Worm (Caenorhabditis elegans) whole organism, L4 larva: ENCODE data around the gene sftb-6.

Experiments used
- D1046.2 ChIP-seq: fragments of 200-800 bp; sonication (Bioruptor generic); IDR thresholded peaks from 2 replicates; pipeline ENCODE4 v1.3.6; 2022; ENCODE audit warnings: missing genetic modification characterization, missing compliant biosample characterization
- F49E8.2 ChIP-seq: sonication (generic microtip); optimal IDR thresholded peaks from 2 replicates; lab custom pipeline; 2016; ENCODE audit warnings: missing compliant biosample characterization, mild to moderate bottlenecking, missing genetic modification characterization, borderline replicate concordance
- R02D3.7 ChIP-seq: fragments of 150-350 bp; sonication (generic microtip); optimal IDR thresholded peaks from 3 replicates; lab custom pipeline; 2014; ENCODE audit warnings: missing biosample characterization, missing genetic modification characterization
- T20F7.1 ChIP-seq: fragments of 200-800 bp; sonication (Bioruptor generic); optimal IDR thresholded peaks from 2 replicates; lab custom pipeline; 2018; ENCODE audit warnings: mild to moderate bottlenecking, missing genetic modification characterization, missing compliant biosample characterization
- Y105C5A.15 ChIP-seq: fragments of 200-800 bp; sonication (Bioruptor generic); IDR thresholded peaks from 2 replicates; pipeline ENCODE4 v1.3.6; 2022; ENCODE audit warnings: missing genetic modification characterization, missing compliant biosample characterization
- Y48G9A.11 ChIP-seq: fragments of 200-800 bp; sonication (Bioruptor generic); IDR thresholded peaks from 2 replicates; pipeline ENCODE4 v1.3.6; 2022; ENCODE audit warnings: missing genetic modification reagents, missing genetic modification characterization, missing compliant biosample characterization
- Y5F2A.4 ChIP-seq: fragments of 200-800 bp; sonication (Bioruptor generic); optimal IDR thresholded peaks from 2 replicates; lab custom pipeline; 2018; ENCODE audit warnings: mild to moderate bottlenecking, missing genetic modification characterization, missing compliant biosample characterization
- Y75B8A.6 ChIP-seq: fragments of 200-800 bp; sonication (Bioruptor generic); IDR thresholded peaks from 2 replicates; pipeline ENCODE4 v1.3.6; 2022; ENCODE audit warnings: missing genetic modification reagents, missing genetic modification characterization, missing compliant biosample characterization
- ZK546.5 ChIP-seq, 2 experiments: sonication (generic microtip); optimal IDR thresholded peaks; 2 replicates each; lab custom pipeline; 2017; ENCODE audit warnings: missing biosample characterization in 2 of 2, missing genetic modification characterization in 2 of 2
- aly-2 ChIP-seq: sonication (generic microtip); optimal IDR thresholded peaks from 2 replicates; lab custom pipeline; 2018; ENCODE audit warnings: missing biosample characterization, missing genetic modification characterization
- arid-1 ChIP-seq: fragments of 200-800 bp; sonication (Bioruptor generic); conservative IDR thresholded peaks from 2 replicates; pipeline ENCODE4 v1.3.6; 2022; ENCODE audit warnings: missing genetic modification reagents, missing genetic modification characterization, missing compliant biosample characterization
- ceh-28 ChIP-seq: fragments of 150-350 bp; optimal IDR thresholded peaks from 2 replicates; lab custom pipeline; 2014; ENCODE audit warnings: missing biosample characterization, missing genetic modification reagents, missing genetic modification characterization
- ceh-82 ChIP-seq: sonication (generic microtip); optimal IDR thresholded peaks from 2 replicates; lab custom pipeline; 2017; ENCODE audit warnings: missing biosample characterization, missing genetic modification characterization
- cey-2 ChIP-seq: sonication (generic microtip); optimal IDR thresholded peaks from 3 replicates; lab custom pipeline; 2017; ENCODE audit warnings: missing genetic modification characterization, mild to moderate bottlenecking, missing compliant biosample characterization, antibody characterized with exemption, borderline replicate concordance; ENCODE audit not compliant: insufficient read depth
- daf-12 ChIP-seq: fragments of 150-350 bp; optimal IDR thresholded peaks from 2 replicates; lab custom pipeline; 2014; ENCODE audit warnings: missing biosample characterization, missing genetic modification reagents, missing genetic modification characterization
- daf-16 ChIP-seq, 3 experiments: sonication (generic microtip); optimal IDR thresholded peaks; 2 replicates each; lab custom pipeline; 2016 to 2017; ENCODE audit warnings: missing genetic modification characterization in 3 of 3, missing genetic modification reagents in 3 of 3, mild to moderate bottlenecking in 2 of 3, missing compliant biosample characterization in 2 of 3, missing biosample characterization in 1 of 3, moderate library complexity in 1 of 3
- dmd-6 ChIP-seq: fragments of 200-800 bp; sonication (Bioruptor generic); IDR thresholded peaks from 2 replicates; pipeline ENCODE4 v1.3.6; 2022; ENCODE audit warnings: missing genetic modification reagents, missing genetic modification characterization, missing compliant biosample characterization
- dmd-8 ChIP-seq: fragments of 200-800 bp; sonication (Bioruptor generic); IDR thresholded peaks from 2 replicates; pipeline ENCODE4 v1.3.6; 2022; ENCODE audit warnings: missing genetic modification characterization, missing compliant biosample characterization
- dve-1 ChIP-seq: sonication (generic microtip); optimal IDR thresholded peaks from 2 replicates; lab custom pipeline; 2017; ENCODE audit warnings: antibody characterized with exemption, mild to moderate bottlenecking, missing genetic modification characterization, missing compliant biosample characterization; ENCODE audit not compliant: insufficient read depth
- egl-43 ChIP-seq: fragments of 200-800 bp; sonication (Bioruptor generic); IDR thresholded peaks from 2 replicates; pipeline ENCODE4 v1.3.6; 2022; ENCODE audit warnings: missing genetic modification reagents, missing genetic modification characterization, missing compliant biosample characterization
- hlh-11 ChIP-seq: fragments of 200-800 bp; sonication (Bioruptor generic); optimal IDR thresholded peaks from 2 replicates; lab custom pipeline; 2018; ENCODE audit warnings: mild to moderate bottlenecking, missing genetic modification characterization, missing compliant biosample characterization
- hlh-30 ChIP-seq: sonication (generic microtip); optimal IDR thresholded peaks from 2 replicates; lab custom pipeline; 2017; ENCODE audit warnings: antibody characterized with exemption, mild to moderate bottlenecking, missing genetic modification characterization, missing compliant biosample characterization; ENCODE audit not compliant: insufficient read depth
- lin-1 ChIP-seq: fragments of 200-800 bp; sonication (Bioruptor generic); IDR thresholded peaks from 2 replicates; pipeline ENCODE4 v1.3.6; 2022; ENCODE audit warnings: missing genetic modification reagents, missing genetic modification characterization, missing compliant biosample characterization
- lin-38 ChIP-seq: fragments of 200-800 bp; sonication (Bioruptor generic); IDR thresholded peaks from 2 replicates; pipeline ENCODE4 v1.3.6; 2022; ENCODE audit warnings: missing genetic modification reagents, missing genetic modification characterization, missing compliant biosample characterization
- lin-39 ChIP-seq: fragments of 150-350 bp; optimal IDR thresholded peaks from 2 replicates; lab custom pipeline; 2014; ENCODE audit warnings: missing biosample characterization, missing genetic modification reagents, missing genetic modification characterization
- madf-5 ChIP-seq, 2 experiments: fragments of 200-800 bp; sonication (Bioruptor generic); IDR thresholded peaks; 2 replicates each; pipeline ENCODE4 v1.3.6; 2022; ENCODE audit warnings: missing compliant biosample characterization in 2 of 2, missing genetic modification characterization in 2 of 2
- mes-2 ChIP-seq: sonication (generic microtip); optimal IDR thresholded peaks from 2 replicates; lab custom pipeline; 2016; ENCODE audit warnings: missing genotype, mild to moderate bottlenecking, missing genetic modification characterization, missing compliant biosample characterization; ENCODE audit not compliant: poor library complexity, severe bottlenecking
- mxl-3 ChIP-seq: fragments of 200-800 bp; sonication (Bioruptor generic); optimal IDR thresholded peaks from 2 replicates; lab custom pipeline; 2018; ENCODE audit warnings: mild to moderate bottlenecking, missing genetic modification characterization, missing compliant biosample characterization
- nhr-102 ChIP-seq: sonication (generic microtip); optimal IDR thresholded peaks from 2 replicates; lab custom pipeline; 2016; ENCODE audit warnings: mild to moderate bottlenecking, missing genetic modification characterization, moderate library complexity, missing compliant biosample characterization
- nhr-28 ChIP-seq: fragments of 150-350 bp; optimal IDR thresholded peaks from 2 replicates; lab custom pipeline; 2014; ENCODE audit warnings: missing biosample characterization, missing genetic modification characterization
- nhr-42 ChIP-seq: fragments of 200-800 bp; sonication (Bioruptor generic); IDR thresholded peaks from 2 replicates; pipeline ENCODE4 v1.3.6; 2022; ENCODE audit warnings: missing genetic modification characterization, missing compliant biosample characterization
- nhr-76 ChIP-seq: fragments of 150-350 bp; optimal IDR thresholded peaks from 2 replicates; lab custom pipeline; 2014; ENCODE audit warnings: missing biosample characterization, missing genetic modification characterization
- nhr-77 ChIP-seq: fragments of 150-350 bp; optimal IDR thresholded peaks from 2 replicates; lab custom pipeline; 2014; ENCODE audit warnings: missing biosample characterization, missing genetic modification characterization
- php-3 ChIP-seq: fragments of 200-800 bp; sonication (Bioruptor generic); IDR thresholded peaks from 2 replicates; pipeline ENCODE4 v1.3.6; 2022; ENCODE audit warnings: missing genetic modification reagents, missing genetic modification characterization, missing compliant biosample characterization
- pqm-1 ChIP-seq: sonication (generic microtip); optimal IDR thresholded peaks from 2 replicates; lab custom pipeline; 2017; ENCODE audit warnings: missing biosample characterization, missing genetic modification characterization
- saeg-2 ChIP-seq: fragments of 200-800 bp; sonication (Bioruptor generic); IDR thresholded peaks from 2 replicates; pipeline ENCODE4 v1.3.6; 2022; ENCODE audit warnings: missing genetic modification reagents, missing genetic modification characterization, missing compliant biosample characterization
- sdz-12 ChIP-seq: fragments of 200-800 bp; sonication (Bioruptor generic); optimal IDR thresholded peaks from 2 replicates; lab custom pipeline; 2018; ENCODE audit warnings: mild to moderate bottlenecking, missing genetic modification characterization, missing compliant biosample characterization
- skn-1 ChIP-seq: fragments of 150-350 bp; optimal IDR thresholded peaks from 2 replicates; lab custom pipeline; 2014; ENCODE audit warnings: missing biosample characterization, missing genetic modification characterization
- snpc-4 ChIP-seq: fragments of 150-350 bp; optimal IDR thresholded peaks from 2 replicates; lab custom pipeline; 2014; ENCODE audit warnings: missing biosample characterization, missing genetic modification characterization
- spr-1 ChIP-seq: sonication (generic microtip); optimal IDR thresholded peaks from 2 replicates; lab custom pipeline; 2016; ENCODE audit warnings: mild to moderate bottlenecking, missing genetic modification characterization, missing compliant biosample characterization
- spr-3 ChIP-seq: fragments of 200-800 bp; sonication (Bioruptor generic); optimal IDR thresholded peaks from 2 replicates; lab custom pipeline; 2018; ENCODE audit warnings: mild to moderate bottlenecking, missing genetic modification characterization, missing compliant biosample characterization
- tra-1 ChIP-seq: fragments of 200-800 bp; sonication (Bioruptor generic); IDR thresholded peaks from 2 replicates; pipeline ENCODE4 v1.3.6; 2022; ENCODE audit warnings: missing genetic modification reagents, missing genetic modification characterization, missing compliant biosample characterization
- unc-130 ChIP-seq: sonication (generic microtip); optimal IDR thresholded peaks from 2 replicates; lab custom pipeline; 2016; ENCODE audit warnings: missing genetic modification reagents, missing genetic modification characterization, missing compliant biosample characterization
- vab-7 ChIP-seq: fragments of 200-800 bp; sonication (Bioruptor generic); IDR thresholded peaks from 2 replicates; pipeline ENCODE4 v1.3.6; 2022; ENCODE audit warnings: missing genetic modification reagents, missing genetic modification characterization, missing compliant biosample characterization
- zip-2 ChIP-seq: fragments of 150-350 bp; optimal IDR thresholded peaks from 2 replicates; lab custom pipeline; 2014; ENCODE audit warnings: missing biosample characterization, missing genetic modification characterization

The sftb-6 gene

DNA sequence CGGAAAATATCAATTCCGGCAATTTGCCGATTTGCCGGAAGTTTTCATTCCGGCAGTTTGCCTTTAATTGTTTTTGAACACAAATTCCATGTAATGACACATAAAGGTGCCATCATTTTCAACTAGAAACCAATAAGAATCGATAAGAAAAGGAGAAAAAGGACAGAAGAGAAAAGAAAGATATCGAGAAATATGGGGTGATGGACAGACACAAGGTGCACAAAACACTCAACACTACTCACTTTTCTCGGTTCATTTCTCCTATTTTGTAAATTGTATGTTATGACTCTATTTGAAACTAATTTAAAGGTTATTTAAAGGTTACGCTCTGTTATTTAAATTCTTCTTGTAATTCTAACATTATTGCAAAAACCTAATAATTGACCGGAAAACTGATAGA lies 47.3 kb upstream of the sftb-6 start:
- TF ChIP-seq T20F7.1 (GFP tag; lab: Kevin White, UChicago) (peak; percentile 6), dmd-8 (GFP tag; lab: Robert Waterston, UW) (no peak), mxl-3 (GFP tag; lab: Kevin White, UChicago) (no peak), dve-1 (tag; lab: Kevin White, UChicago) (peak; percentile 45), skn-1 (no peak), ceh-82 (tag; lab: Kevin White, UChicago) (no peak), Y48G9A.11 (no peak), mes-2 (tag; lab: Kevin White, UChicago) (peak; percentile 1), php-3 (no peak), snpc-4 (tag; lab: Kevin White, UChicago) (no peak), spr-1 (tag; lab: Kevin White, UChicago) (no peak), Y75B8A.6 (GFP tag; lab: Robert Waterston, UW) (no peak), R02D3.7 (tag; lab: Kevin White, UChicago) (no peak), ZK546.5 (tag; optimal IDR thresholded peaks at IDR 0.05; lab: Kevin White, UChicago) (no peak), Y105C5A.15 (no peak), pqm-1 (tag; lab: Kevin White, UChicago) (peak; percentile 42), hlh-11 (tag; lab: Kevin White, UChicago) (peak; percentile 53), nhr-77 (tag; lab: Kevin White, UChicago) (peak; percentile 53), daf-16 (GFP tag; optimal IDR thresholded peaks at IDR 0.05; lab: Kevin White, UChicago) (no peak), daf-16 (tag; optimal IDR thresholded peaks at IDR 0.05; lab: Kevin White, UChicago) (no peak), unc-130 (no peak), nhr-76 (tag; lab: Kevin White, UChicago) (no peak), tra-1 (no peak), zip-2 (tag; lab: Kevin White, UChicago) (no peak), lin-39 (tag; lab: Kevin White, UChicago) (no peak), ceh-28 (tag; lab: Kevin White, UChicago) (no peak), F49E8.2 (no peak), daf-12 (tag; lab: Kevin White, UChicago) (no peak), madf-5 (GFP tag; IDR thresholded peaks at IDR 0.05; lab: Robert Waterston, UW) (0 out of 4 replicates have a peak, but pooled peaks of 1 of the 2 experiments have one; percentile 46), saeg-2 (GFP tag; lab: Robert Waterston, UW) (no peak), aly-2 (tag; lab: Kevin White, UChicago) (no peak), lin-38 (GFP tag; lab: Robert Waterston, UW) (no peak), lin-1 (no peak), hlh-30 (tag; lab: Kevin White, UChicago) (no peak), nhr-28 (tag; lab: Kevin White, UChicago) (peak; percentile 76), arid-1 (GFP tag; lab: Robert Waterston, UW) (no peak), vab-7 (GFP tag; lab: Robert Waterston, UW) (no peak), sdz-12 (GFP tag; lab: Kevin White, UChicago) (no peak), cey-2 (tag; lab: Kevin White, UChicago) (no peak), nhr-42 (GFP tag; lab: Robert Waterston, UW) (no peak), dmd-6 (peak; percentile 25; the same call in 1 of the 2 replicates), egl-43 (GFP tag; lab: Robert Waterston, UW) (no peak), Y5F2A.4 (GFP tag; lab: Kevin White, UChicago) (no peak), nhr-102 (no peak), spr-3 (GFP tag; lab: Kevin White, UChicago) (no peak), D1046.2 (GFP tag; lab: Robert Waterston, UW) (no peak)
